Fruit fly (Drosophila melanogaster) whole organism, pupa: ENCODE data around the gene CG33340.

Source experiments
- CG14655 ChIP-seq: fragments of 200-800 bp; sonication (Bioruptor generic); optimal IDR thresholded peaks from 3 replicates; lab custom pipeline; 2017; ENCODE audit warnings: mild to moderate bottlenecking, missing biosample characterization, missing genetic modification reagents, missing genetic modification characterization
- CG15710 ChIP-seq: fragments of 200-800 bp; sonication (Bioruptor generic); optimal IDR thresholded peaks from 2 replicates; lab custom pipeline; 2018; ENCODE audit warnings: missing biosample characterization, mild to moderate bottlenecking, missing genetic modification characterization, moderate library complexity
- CG4496 ChIP-seq: fragments of 200-800 bp; sonication (Bioruptor generic); IDR thresholded peaks from 3 replicates; pipeline ENCODE4 v1.3.6; 2022; ENCODE audit warnings: missing biosample characterization, missing genetic modification characterization
- CG8159 ChIP-seq: fragments of 200-800 bp; sonication (Bioruptor generic); optimal IDR thresholded peaks from 3 replicates; lab custom pipeline; 2018; ENCODE audit warnings: missing biosample characterization, mild to moderate bottlenecking, missing genetic modification characterization, moderate library complexity
- CG9948 ChIP-seq: fragments of 200-800 bp; sonication (Bioruptor generic); optimal IDR thresholded peaks from 2 replicates; lab custom pipeline; 2018; ENCODE audit warnings: missing biosample characterization, mild to moderate bottlenecking, missing genetic modification characterization, moderate library complexity
- D1 ChIP-seq: fragments of 200-800 bp; sonication (Bioruptor generic); optimal IDR thresholded peaks from 2 replicates; lab custom pipeline; 2018; ENCODE audit warnings: missing biosample characterization, mild to moderate bottlenecking, missing genetic modification characterization, moderate library complexity
- EcR ChIP-seq: fragments of 200-800 bp; sonication (Bioruptor generic); optimal IDR thresholded peaks from 3 replicates; lab custom pipeline; 2019; ENCODE audit warnings: missing biosample characterization, missing genetic modification characterization, mild to moderate bottlenecking, moderate library complexity, missing genetic modification reagents
- Pif1A ChIP-seq: fragments of 200-800 bp; sonication (Bioruptor generic); optimal IDR thresholded peaks from 3 replicates; lab custom pipeline; 2016; ENCODE audit warnings: missing biosample characterization, missing genetic modification characterization
- Pif1B ChIP-seq: fragments of 200-800 bp; sonication (Bioruptor generic); optimal IDR thresholded peaks from 3 replicates; lab custom pipeline; 2016; ENCODE audit warnings: missing biosample characterization, missing genetic modification characterization

dm6 chr3R:24392207-24392939, 29.4 kb downstream of the CG33340 start, which contains the start of gene CG13616:
- no peak for TF ChIP-seq CG8159 (tag; lab: Kevin White, UChicago)
- no peak for TF ChIP-seq CG9948
- TF ChIP-seq Pif1B (GFP tag; lab: Kevin White, UChicago) = no peak
- no peak for TF ChIP-seq Pif1A (GFP tag; lab: Kevin White, UChicago)
- TF ChIP-seq CG14655 (GFP tag; lab: Kevin White, UChicago) = no peak
- no peak for TF ChIP-seq CG4496 (GFP tag; lab: Robert Waterston, UW)
- no peak for TF ChIP-seq EcR (GFP tag; lab: Kevin White, UChicago)
- no peak for TF ChIP-seq CG15710
- TF ChIP-seq D1 (tag; lab: Kevin White, UChicago) = no peak
